Fruit fly (Drosophila melanogaster) whole organism, wandering third instar larva: ENCODE measurements around the gene agt.
A peak's percentile ranks its signal among the peaks of the same experiment; 100 is the strongest.

Experiments
- Abd-B ChIP-seq: fragments of >200 bp; optimal IDR thresholded peaks from 2 replicates; lab custom pipeline; 2017; ENCODE audit warnings: missing biosample characterization, missing genetic modification characterization
- CG32264 ChIP-seq: fragments of 200-800 bp; sonication (Bioruptor generic); optimal IDR thresholded peaks from 2 replicates; lab custom pipeline; 2016; ENCODE audit warnings: missing biosample characterization, missing genetic modification characterization
- CG9705 ChIP-seq: fragments of 200-800 bp; sonication (Bioruptor generic); optimal IDR thresholded peaks from 2 replicates; lab custom pipeline; 2018; ENCODE audit warnings: missing biosample characterization, mild to moderate bottlenecking, missing genetic modification characterization
- CrebA ChIP-seq: fragments of 200-800 bp; sonication (Bioruptor generic); optimal IDR thresholded peaks from 2 replicates; lab custom pipeline; 2016; ENCODE audit warnings: missing biosample characterization, mild to moderate bottlenecking, missing genetic modification characterization, borderline replicate concordance
- Dfd ChIP-seq: fragments of >200 bp; optimal IDR thresholded peaks from 2 replicates; lab custom pipeline; 2017; ENCODE audit warnings: missing biosample characterization, missing genetic modification characterization
- Dif ChIP-seq: fragments of 200-275, 200-300 bp; sonication (Bioruptor generic); optimal IDR thresholded peaks from 2 replicates; lab custom pipeline; 2018; ENCODE audit warnings: missing biosample characterization, missing genetic modification characterization; ENCODE audit not compliant: partially characterized antibody
- GATAd ChIP-seq: sonication (Bioruptor generic); optimal IDR thresholded peaks from 2 replicates; lab custom pipeline; 2016; ENCODE audit warnings: missing biosample characterization, missing genetic modification characterization
- HLH106 ChIP-seq: fragments of 200-800 bp; optimal IDR thresholded peaks from 3 replicates; lab custom pipeline; 2019; ENCODE audit warnings: missing biosample characterization, mild to moderate bottlenecking, missing genetic modification characterization, moderate library complexity
- Hr78 ChIP-seq: fragments of >200 bp; optimal IDR thresholded peaks from 2 replicates; lab custom pipeline; 2017; ENCODE audit warnings: missing biosample characterization, missing genetic modification characterization
- Hr83 ChIP-seq: fragments of 200-300 bp; sonication (Bioruptor generic); optimal IDR thresholded peaks from 2 replicates; lab custom pipeline; 2016; ENCODE audit warnings: missing biosample characterization, mild to moderate bottlenecking, missing genetic modification characterization, moderate library complexity; ENCODE audit not compliant: poor library complexity, severe bottlenecking
- Jra ChIP-seq: sonication (Bioruptor generic); optimal IDR thresholded peaks from 2 replicates; lab custom pipeline; 2016; ENCODE audit warnings: missing biosample characterization, missing genetic modification characterization
- Mio ChIP-seq: sonication (Bioruptor generic); optimal IDR thresholded peaks from 2 replicates; lab custom pipeline; 2016; ENCODE audit warnings: missing biosample characterization, missing genetic modification characterization
- N ChIP-seq: fragments of >200 bp; optimal IDR thresholded peaks from 2 replicates; lab custom pipeline; 2018; ENCODE audit warnings: missing biosample characterization, missing external identifiers, missing genetic modification characterization
- OdsH ChIP-seq: fragments of 200-800 bp; sonication (Bioruptor generic); optimal IDR thresholded peaks from 2 replicates; lab custom pipeline; 2016; ENCODE audit warnings: missing biosample characterization, mild to moderate bottlenecking, missing genetic modification characterization
- Rel ChIP-seq, 2 experiments: fragments of 200-800 bp; sonication (Bioruptor generic) in 1 of 2; optimal IDR thresholded peaks; 2 replicates in 1 of 2; 3 replicates in 1 of 2; lab custom pipeline; 2016 to 2019; ENCODE audit warnings: mild to moderate bottlenecking in 2 of 2, missing biosample characterization in 2 of 2, missing genetic modification characterization in 2 of 2, moderate library complexity in 1 of 2
- Sp1 ChIP-seq: fragments of 200-800 bp; sonication (Bioruptor generic); optimal IDR thresholded peaks from 3 replicates; lab custom pipeline; 2019; ENCODE audit warnings: missing biosample characterization, mild to moderate bottlenecking, missing genetic modification characterization, moderate library complexity
- Vsx2 ChIP-seq: fragments of 200-300, 225-300 bp; sonication (Bioruptor generic); optimal IDR thresholded peaks from 2 replicates; lab custom pipeline; 2018; ENCODE audit warnings: missing biosample characterization, missing genetic modification characterization; ENCODE audit not compliant: partially characterized antibody
- br ChIP-seq: fragments of 200-800 bp; sonication (Bioruptor generic); optimal IDR thresholded peaks from 2 replicates; lab custom pipeline; 2016; ENCODE audit warnings: missing biosample characterization, missing genetic modification characterization
- brk ChIP-seq: fragments of 200-800 bp; sonication (Bioruptor generic); optimal IDR thresholded peaks from 2 replicates; lab custom pipeline; 2016; ENCODE audit warnings: missing biosample characterization, mild to moderate bottlenecking, missing genetic modification characterization
- dl ChIP-seq, 2 experiments: fragments of 175-275, 200-275 bp in 1 of 2; fragments of 200-275 bp in 1 of 2; sonication (Bioruptor generic); optimal IDR thresholded peaks; lab custom pipeline; 2018; ENCODE audit warnings: mild to moderate bottlenecking in 2 of 2, missing biosample characterization in 2 of 2, missing genetic modification characterization in 2 of 2, moderate library complexity in 2 of 2; ENCODE audit not compliant: partially characterized antibody in 2 of 2, insufficient read depth in 1 of 2
- dmrt93B ChIP-seq: fragments of 200-800 bp; sonication (Bioruptor generic); optimal IDR thresholded peaks from 2 replicates; lab custom pipeline; 2018; ENCODE audit warnings: missing biosample characterization, mild to moderate bottlenecking, missing genetic modification characterization
- dsf ChIP-seq: sonication (Bioruptor generic); optimal IDR thresholded peaks from 2 replicates; lab custom pipeline; 2016; ENCODE audit warnings: missing biosample characterization, missing genetic modification characterization, borderline replicate concordance
- ey ChIP-seq: fragments of 200-800 bp; sonication (Bioruptor generic); optimal IDR thresholded peaks from 2 replicates; lab custom pipeline; 2016; ENCODE audit warnings: missing biosample characterization, missing genetic modification characterization
- foxo ChIP-seq, 2 experiments: fragments of 200-800 bp; sonication (Bioruptor generic); optimal IDR thresholded peaks; 2 replicates in 1 of 2; 3 replicates in 1 of 2; lab custom pipeline; 2016 to 2017; ENCODE audit warnings: missing biosample characterization in 2 of 2, missing genetic modification characterization in 2 of 2
- fru ChIP-seq: fragments of 200-800 bp; sonication (Bioruptor generic); optimal IDR thresholded peaks from 3 replicates; lab custom pipeline; 2016; ENCODE audit warnings: missing biosample characterization, mild to moderate bottlenecking, missing genetic modification characterization
- h ChIP-seq: fragments of 200-800 bp; sonication (Bioruptor generic); optimal IDR thresholded peaks from 3 replicates; lab custom pipeline; 2016; ENCODE audit warnings: missing biosample characterization, mild to moderate bottlenecking, missing genetic modification characterization
- jim ChIP-seq: fragments of 175-275, 200-325 bp; sonication (Bioruptor generic); optimal IDR thresholded peaks from 2 replicates; lab custom pipeline; 2016; ENCODE audit warnings: missing biosample characterization, mild to moderate bottlenecking, missing genetic modification characterization
- lola ChIP-seq: fragments of >200 bp; optimal IDR thresholded peaks from 2 replicates; lab custom pipeline; 2017; ENCODE audit warnings: missing biosample characterization, missing genetic modification characterization
- pan ChIP-seq: fragments of >200 bp; optimal IDR thresholded peaks from 2 replicates; lab custom pipeline; 2017
- psq ChIP-seq: fragments of 200-800 bp; sonication (Bioruptor generic); optimal IDR thresholded peaks from 3 replicates; lab custom pipeline; 2017; ENCODE audit warnings: missing biosample characterization, mild to moderate bottlenecking, missing genetic modification characterization, moderate library complexity
- rgr ChIP-seq: fragments of 200-800 bp; sonication (Bioruptor generic); optimal IDR thresholded peaks from 3 replicates; lab custom pipeline; 2016; ENCODE audit warnings: missing biosample characterization, mild to moderate bottlenecking, missing genetic modification characterization
- sage ChIP-seq: fragments of 200-800 bp; sonication (Bioruptor generic); optimal IDR thresholded peaks from 2 replicates; lab custom pipeline; 2016; ENCODE audit warnings: missing biosample characterization, mild to moderate bottlenecking, missing genetic modification characterization
- sv ChIP-seq: fragments of 200-800 bp; sonication (Bioruptor generic); optimal IDR thresholded peaks from 3 replicates; lab custom pipeline; 2016; ENCODE audit warnings: missing biosample characterization, missing genetic modification characterization
- tai ChIP-seq: sonication (Bioruptor generic); optimal IDR thresholded peaks from 2 replicates; lab custom pipeline; 2016; ENCODE audit warnings: missing biosample characterization, missing genetic modification characterization
- usp ChIP-seq: fragments of >200 bp; optimal IDR thresholded peaks from 2 replicates; lab custom pipeline; 2017; ENCODE audit warnings: missing biosample characterization, missing genetic modification characterization
- woc ChIP-seq: sonication (Bioruptor generic); optimal IDR thresholded peaks from 2 replicates; lab custom pipeline; 2016; ENCODE audit warnings: missing biosample characterization, mild to moderate bottlenecking, missing genetic modification characterization

agt gene

dm6 chr3R:6678480-6678879 lies 18.6 kb upstream of the agt start, which contains the start of gene lab (continued):
- TF ChIP-seq jim (no peak), Mio (GFP tag; lab: Kevin White, UChicago) (no peak), Rel (GFP tag; optimal IDR thresholded peaks at IDR 0.05; lab: Kevin White, UChicago) (no peak), Rel (tag; optimal IDR thresholded peaks at IDR 0.05; lab: Kevin White, UChicago) (no peak), dl (GFP tag; optimal IDR thresholded peaks at IDR 0.05; lab: Kevin White, UChicago; ENCODE audit: insufficient read depth in 1 of 2, partially characterized antibody in 2 of 2) (peak; percentile 44 to 52)

DNA sequence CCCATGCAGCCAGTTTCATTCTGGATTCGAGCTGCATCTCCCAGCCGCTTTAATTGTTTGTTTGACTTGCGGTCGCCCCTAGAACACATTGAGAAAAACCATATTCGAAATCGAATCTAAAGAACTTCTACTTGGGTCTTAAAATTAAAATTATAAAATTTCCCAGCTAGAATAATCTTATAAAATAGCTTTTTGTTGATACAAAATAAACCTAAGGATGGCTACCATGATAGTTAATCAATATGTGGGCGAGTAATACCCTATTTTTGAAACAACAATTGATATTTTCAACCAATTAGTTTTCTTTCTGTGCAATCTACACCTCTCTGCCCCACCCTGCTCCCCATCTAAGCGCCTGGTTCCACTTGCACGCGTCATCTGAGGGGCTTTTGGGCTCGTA lies 14.6 kb upstream of the agt start:
- TF ChIP-seq HLH106, result peak; percentile 42
- TF ChIP-seq fru (GFP tag; lab: Kevin White, UChicago), result peak; percentile 32
- no peak for TF ChIP-seq Jra (GFP tag; lab: Kevin White, UChicago)
- TF ChIP-seq sage (GFP tag; lab: Kevin White, UChicago), result no peak
- TF ChIP-seq rgr (GFP tag; lab: Kevin White, UChicago), result no peak
- no peak for TF ChIP-seq dmrt93B
- no peak for TF ChIP-seq tai (GFP tag; lab: Kevin White, UChicago)
- no peak for TF ChIP-seq Sp1 (GFP tag; lab: Kevin White, UChicago)
- no peak for TF ChIP-seq sv
- no peak for TF ChIP-seq woc
- TF ChIP-seq Abd-B (GFP tag; lab: Kevin White, UChicago), result no peak
- no peak for TF ChIP-seq Hr83
- TF ChIP-seq jim, result no peak
- TF ChIP-seq N, result no peak
- TF ChIP-seq Rel (GFP tag; optimal IDR thresholded peaks at IDR 0.05; lab: Kevin White, UChicago), result no peak
- no peak for TF ChIP-seq Rel (tag; optimal IDR thresholded peaks at IDR 0.05; lab: Kevin White, UChicago)
- no peak for TF ChIP-seq dsf
- no peak for TF ChIP-seq dl (GFP tag; optimal IDR thresholded peaks at IDR 0.05; lab: Kevin White, UChicago; ENCODE audit: insufficient read depth in 1 of 2, partially characterized antibody in 2 of 2)
- no peak for TF ChIP-seq Hr78 (GFP tag; lab: Kevin White, UChicago)
- peak; percentile 29 for TF ChIP-seq ey (GFP tag; lab: Kevin White, UChicago)
- TF ChIP-seq CG9705 (GFP tag; lab: Kevin White, UChicago), result no peak
- TF ChIP-seq psq (GFP tag; lab: Kevin White, UChicago), result no peak
- no peak for TF ChIP-seq GATAd (GFP tag; lab: Kevin White, UChicago)
- no peak for TF ChIP-seq usp (GFP tag; lab: Kevin White, UChicago)
- no peak for TF ChIP-seq lola
- no peak for TF ChIP-seq CrebA (GFP tag; lab: Kevin White, UChicago)
- TF ChIP-seq Dfd, result no peak
- TF ChIP-seq foxo (GFP tag; optimal IDR thresholded peaks at IDR 0.05; lab: Kevin White, UChicago), result no peak
- peak; percentile 48 for TF ChIP-seq h

DNA sequence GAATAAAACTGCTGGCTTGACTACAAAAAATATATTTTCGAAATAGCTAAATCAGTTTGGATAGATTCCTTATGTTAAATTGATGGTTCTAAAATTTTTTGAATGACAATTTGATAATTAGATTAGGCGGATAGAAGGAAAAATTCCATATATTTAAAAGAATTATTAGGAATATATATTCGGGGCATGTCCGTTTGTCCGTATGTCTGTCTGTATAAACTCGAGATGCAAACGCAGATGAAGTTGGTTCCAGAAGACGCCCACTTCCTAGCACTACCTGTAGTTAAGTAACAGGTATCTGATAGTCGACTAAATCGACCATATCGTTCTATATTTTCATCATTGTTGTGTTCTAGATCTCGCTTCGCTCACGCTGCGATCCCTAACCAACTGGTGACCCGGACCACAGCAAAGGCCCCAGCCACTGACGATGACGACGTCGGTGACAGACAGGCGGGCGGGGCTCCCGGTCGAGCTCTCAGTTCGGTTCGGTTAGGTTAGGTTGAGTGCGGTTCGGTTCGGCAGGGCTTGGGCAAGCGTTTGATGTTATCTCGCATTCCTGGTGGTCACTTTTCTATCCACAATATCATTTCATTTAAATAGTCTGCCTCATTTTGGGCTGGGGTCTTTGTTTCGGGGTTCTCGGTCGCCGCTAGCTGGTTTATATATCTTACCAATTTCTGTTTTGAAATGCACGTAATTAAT lies 12.6 kb upstream of the agt start:
- TF ChIP-seq OdsH (no peak), sv (no peak), pan (no peak), sage (GFP tag; lab: Kevin White, UChicago) (no peak), GATAd (GFP tag; lab: Kevin White, UChicago) (no peak), br (no peak), lola (no peak), ey (GFP tag; lab: Kevin White, UChicago) (no peak), dsf (no peak), Vsx2 (GFP tag; lab: Kevin White, UChicago) (no peak), brk (GFP tag; lab: Kevin White, UChicago) (no peak), Hr83 (no peak), Mio (GFP tag; lab: Kevin White, UChicago) (no peak), N (no peak), usp (GFP tag; lab: Kevin White, UChicago) (no peak), Jra (GFP tag; lab: Kevin White, UChicago) (no peak), Abd-B (GFP tag; lab: Kevin White, UChicago) (no peak), tai (GFP tag; lab: Kevin White, UChicago) (no peak), HLH106 (no peak)

DNA sequence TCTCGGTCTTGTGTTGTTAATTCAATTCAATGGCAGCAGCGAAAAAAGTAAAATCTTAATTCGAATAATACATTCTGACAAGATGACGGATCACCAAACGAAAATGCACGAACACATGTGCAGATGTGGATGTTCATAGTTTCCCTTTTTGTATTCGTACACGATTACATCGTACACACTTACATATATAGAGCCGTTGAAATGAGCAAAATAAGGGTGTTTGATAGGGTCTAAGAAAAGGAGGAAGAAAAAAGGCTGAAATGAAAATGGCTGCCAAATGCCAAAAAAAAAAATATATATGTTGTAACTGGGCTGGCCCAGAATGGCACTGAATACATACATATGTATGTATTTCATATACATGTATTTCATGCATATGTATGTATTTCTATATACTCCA lies 8.3 kb upstream of the agt start:
- no peak for TF ChIP-seq rgr (GFP tag; lab: Kevin White, UChicago)
- no peak for TF ChIP-seq Vsx2 (GFP tag; lab: Kevin White, UChicago)
- no peak for TF ChIP-seq Dif (GFP tag; lab: Kevin White, UChicago)
- TF ChIP-seq Hr78 (GFP tag; lab: Kevin White, UChicago), result no peak
- no peak for TF ChIP-seq CG32264 (GFP tag; lab: Kevin White, UChicago)
- TF ChIP-seq Mio (GFP tag; lab: Kevin White, UChicago), result no peak
- TF ChIP-seq h, result no peak
- no peak for TF ChIP-seq sv
- TF ChIP-seq sage (GFP tag; lab: Kevin White, UChicago), result no peak
- no peak for TF ChIP-seq ey (GFP tag; lab: Kevin White, UChicago)
- TF ChIP-seq Rel (GFP tag; optimal IDR thresholded peaks at IDR 0.05; lab: Kevin White, UChicago), result no peak
- no peak for TF ChIP-seq Rel (tag; optimal IDR thresholded peaks at IDR 0.05; lab: Kevin White, UChicago)
- TF ChIP-seq tai (GFP tag; lab: Kevin White, UChicago), result no peak
- no peak for TF ChIP-seq woc
- no peak for TF ChIP-seq N
- no peak for TF ChIP-seq dsf
- no peak for TF ChIP-seq Hr83
- TF ChIP-seq, all 38 proteins: peak for 0
